Worm (Caenorhabditis elegans) whole organism, L1 larva: ENCODE measurements around the gene drd-5.

Experiments
- C04F5.9 ChIP-seq: sonication (generic microtip); optimal IDR thresholded peaks from 2 replicates; lab custom pipeline; 2016; ENCODE audit warnings: missing genetic modification characterization, missing compliant biosample characterization
- aha-1 ChIP-seq: fragments of 150-350 bp; optimal IDR thresholded peaks from 2 replicates; lab custom pipeline; 2014; ENCODE audit warnings: missing biosample characterization, missing genetic modification characterization
- alr-1 ChIP-seq: fragments of 200-800 bp; sonication (Bioruptor generic); optimal IDR thresholded peaks from 2 replicates; lab custom pipeline; 2018; ENCODE audit warnings: borderline replicate concordance, mild to moderate bottlenecking, missing genetic modification characterization, missing compliant biosample characterization
- ama-1 ChIP-seq: fragments of 150-350 bp; optimal IDR thresholded peaks from 2 replicates; lab custom pipeline; 2014
- blmp-1 ChIP-seq: fragments of 150-350 bp; optimal IDR thresholded peaks from 2 replicates; lab custom pipeline; 2014; ENCODE audit warnings: missing biosample characterization, missing genetic modification characterization
- ceh-63 ChIP-seq: fragments of 200-800 bp; sonication (Bioruptor generic); optimal IDR thresholded peaks from 2 replicates; lab custom pipeline; 2018; ENCODE audit warnings: mild to moderate bottlenecking, missing genetic modification characterization, missing compliant biosample characterization
- ceh-8 ChIP-seq: fragments of 200-800 bp; sonication (Bioruptor generic); optimal IDR thresholded peaks from 2 replicates; lab custom pipeline; 2018; ENCODE audit warnings: mild to moderate bottlenecking, missing genetic modification characterization, moderate library complexity, missing compliant biosample characterization
- ceh-82 ChIP-seq, 3 experiments: fragments of 150-350 bp in 1 of 3; sonication (generic microtip) in 2 of 3; optimal IDR thresholded peaks; 2 replicates each; lab custom pipeline; 2014 to 2017; ENCODE audit warnings: missing biosample characterization in 3 of 3, missing genetic modification characterization in 3 of 3
- ceh-88 ChIP-seq: fragments of 200-800 bp; sonication (Bioruptor generic); IDR thresholded peaks from 2 replicates; pipeline ENCODE4 v1.3.6; 2022; ENCODE audit warnings: missing genetic modification characterization, missing compliant biosample characterization
- ces-1 ChIP-seq: fragments of 150-350 bp; optimal IDR thresholded peaks from 2 replicates; lab custom pipeline; 2014; ENCODE audit warnings: missing biosample characterization, missing genetic modification reagents, missing genetic modification characterization
- dpl-1 ChIP-seq, 3 experiments: fragments of 150-350 bp in 2 of 3; sonication (generic microtip) in 1 of 3; optimal IDR thresholded peaks; 2 replicates each; lab custom pipeline; 2014 to 2017; ENCODE audit warnings: missing biosample characterization in 3 of 3, missing genetic modification characterization in 3 of 3, missing genetic modification reagents in 3 of 3
- egl-13 ChIP-seq: sonication (generic microtip); optimal IDR thresholded peaks from 2 replicates; lab custom pipeline; 2016; ENCODE audit warnings: missing genotype, missing genetic modification reagents, missing genetic modification characterization, missing compliant biosample characterization
- ets-5 ChIP-seq: fragments of 200-800 bp; sonication (Bioruptor generic); IDR thresholded peaks from 2 replicates; pipeline ENCODE4 v1.3.6; 2022; ENCODE audit warnings: missing genetic modification characterization, missing compliant biosample characterization
- fos-1 ChIP-seq: fragments of 150-350 bp; optimal IDR thresholded peaks from 2 replicates; lab custom pipeline; 2014; ENCODE audit warnings: missing biosample characterization, missing genetic modification characterization
- isw-1 ChIP-seq: fragments of 200-800 bp; sonication (Bioruptor generic); IDR thresholded peaks from 2 replicates; pipeline ENCODE4 v1.3.6; 2022; ENCODE audit warnings: missing genetic modification characterization, missing compliant biosample characterization
- lin-13 ChIP-seq: fragments of 150-350 bp; optimal IDR thresholded peaks from 2 replicates; lab custom pipeline; 2014; ENCODE audit warnings: missing biosample characterization, missing genetic modification reagents, missing genetic modification characterization
- lin-14 ChIP-seq: fragments of 200-800 bp; sonication (Bioruptor generic); optimal IDR thresholded peaks from 2 replicates; lab custom pipeline; 2018; ENCODE audit warnings: mild to moderate bottlenecking, missing genetic modification characterization, moderate library complexity, missing compliant biosample characterization
- lsy-2 ChIP-seq, 2 experiments: fragments of 150-350 bp; optimal IDR thresholded peaks; 2 replicates each; lab custom pipeline; 2014; ENCODE audit warnings: missing biosample characterization in 2 of 2, missing genetic modification characterization in 2 of 2
- nhr-12 ChIP-seq: sonication (generic microtip); optimal IDR thresholded peaks from 2 replicates; lab custom pipeline; 2017; ENCODE audit warnings: missing biosample characterization, missing genetic modification characterization
- nhr-19 ChIP-seq: fragments of 200-800 bp; sonication (Bioruptor generic); conservative IDR thresholded peaks from 2 replicates; pipeline ENCODE4 v1.3.6; 2022; ENCODE audit warnings: missing genetic modification characterization, missing compliant biosample characterization
- nhr-28 ChIP-seq: fragments of 150-350 bp; optimal IDR thresholded peaks from 2 replicates; lab custom pipeline; 2014; ENCODE audit warnings: missing biosample characterization, missing genetic modification characterization
- nhr-47 ChIP-seq: sonication (generic microtip); optimal IDR thresholded peaks from 2 replicates; lab custom pipeline; 2016; ENCODE audit warnings: mild to moderate bottlenecking, missing genetic modification characterization, moderate library complexity, missing compliant biosample characterization
- nhr-71 ChIP-seq: sonication (generic microtip); optimal IDR thresholded peaks from 2 replicates; lab custom pipeline; 2016; ENCODE audit warnings: mild to moderate bottlenecking, missing genetic modification characterization, moderate library complexity, missing compliant biosample characterization
- nhr-77 ChIP-seq: fragments of 150-350 bp; optimal IDR thresholded peaks from 2 replicates; lab custom pipeline; 2014; ENCODE audit warnings: missing biosample characterization, missing genetic modification characterization
- nhr-84 ChIP-seq: sonication (generic microtip); optimal IDR thresholded peaks from 2 replicates; lab custom pipeline; 2017; ENCODE audit warnings: missing biosample characterization, missing genetic modification characterization
- nhr-90 ChIP-seq: sonication (generic microtip); optimal IDR thresholded peaks from 2 replicates; lab custom pipeline; 2016; ENCODE audit warnings: mild to moderate bottlenecking, missing genetic modification characterization, missing compliant biosample characterization; ENCODE audit not compliant: poor library complexity
- pag-3 ChIP-seq: sonication (generic microtip); optimal IDR thresholded peaks from 2 replicates; lab custom pipeline; 2017; ENCODE audit warnings: missing genetic modification characterization, mild to moderate bottlenecking, missing compliant biosample characterization, antibody characterized with exemption, borderline replicate concordance; ENCODE audit not compliant: insufficient read depth
- pax-3 ChIP-seq: fragments of 200-800 bp; sonication (Bioruptor generic); optimal IDR thresholded peaks from 2 replicates; lab custom pipeline; 2018; ENCODE audit warnings: mild to moderate bottlenecking, missing genetic modification characterization, moderate library complexity, missing compliant biosample characterization
- skn-1 ChIP-seq: fragments of 150-350 bp; optimal IDR thresholded peaks from 2 replicates; lab custom pipeline; 2014; ENCODE audit warnings: missing biosample characterization, missing genetic modification characterization
- snpc-4 ChIP-seq: fragments of 150-350 bp; optimal IDR thresholded peaks from 2 replicates; lab custom pipeline; 2014; ENCODE audit warnings: missing biosample characterization, missing genetic modification characterization
- sox-4 ChIP-seq: sonication (generic microtip); optimal IDR thresholded peaks from 2 replicates; lab custom pipeline; 2016; ENCODE audit warnings: missing genetic modification characterization, missing compliant biosample characterization
- sup-37 ChIP-seq: fragments of 200-800 bp; sonication (Bioruptor generic); optimal IDR thresholded peaks from 2 replicates; lab custom pipeline; 2018; ENCODE audit warnings: mild to moderate bottlenecking, missing genetic modification characterization, missing compliant biosample characterization
- swsn-7 ChIP-seq: sonication (generic microtip); optimal IDR thresholded peaks from 2 replicates; lab custom pipeline; 2016; ENCODE audit warnings: missing genetic modification characterization, missing compliant biosample characterization
- tbx-2 ChIP-seq: sonication (generic microtip); optimal IDR thresholded peaks from 2 replicates; lab custom pipeline; 2016; ENCODE audit warnings: missing genetic modification characterization, missing compliant biosample characterization
- unc-130 ChIP-seq: fragments of 150-350 bp; optimal IDR thresholded peaks from 2 replicates; lab custom pipeline; 2017; ENCODE audit warnings: missing biosample characterization, missing genetic modification characterization, inconsistent platforms
- unc-62 ChIP-seq: fragments of 150-350 bp; optimal IDR thresholded peaks from 2 replicates; lab custom pipeline; 2014; ENCODE audit warnings: missing biosample characterization, missing genetic modification reagents, missing genetic modification characterization
- unc-86 ChIP-seq: sonication (generic microtip); optimal IDR thresholded peaks from 2 replicates; lab custom pipeline; 2016; ENCODE audit warnings: missing genetic modification characterization, missing compliant biosample characterization
- unc-98 ChIP-seq: fragments of 200-800 bp; sonication (Bioruptor generic); IDR thresholded peaks from 2 replicates; pipeline ENCODE4 v1.3.6; 2022; ENCODE audit warnings: missing genetic modification characterization, missing compliant biosample characterization
- vab-15 ChIP-seq: sonication (generic microtip); optimal IDR thresholded peaks from 2 replicates; lab custom pipeline; 2017; ENCODE audit warnings: missing genotype, mild to moderate bottlenecking, missing genetic modification characterization, missing compliant biosample characterization
- ztf-11 ChIP-seq, 2 experiments: sonication (generic microtip); optimal IDR thresholded peaks; 2 replicates each; lab custom pipeline; 2016 to 2017; ENCODE audit warnings: missing genetic modification characterization in 2 of 2, missing biosample characterization in 1 of 2, missing compliant biosample characterization in 1 of 2

Gene drd-5

ce11 chrX:8346248-8346647, at the start of gene drd-5:
drd-5 (minus strand) TSS chrX:8346348.
- TF ChIP-seq nhr-28 (no peak), dpl-1 (GFP tag; optimal IDR thresholded peaks at IDR 0.05; lab: Kevin White, UChicago) (no peak), nhr-71 (tag; lab: Kevin White, UChicago) (no peak), ceh-8 (GFP tag; lab: Kevin White, UChicago) (no peak), tbx-2 (tag; lab: Kevin White, UChicago) (no peak), pag-3 (no peak), nhr-47 (tag; lab: Kevin White, UChicago) (no peak), ama-1 (no peak)

DNA sequence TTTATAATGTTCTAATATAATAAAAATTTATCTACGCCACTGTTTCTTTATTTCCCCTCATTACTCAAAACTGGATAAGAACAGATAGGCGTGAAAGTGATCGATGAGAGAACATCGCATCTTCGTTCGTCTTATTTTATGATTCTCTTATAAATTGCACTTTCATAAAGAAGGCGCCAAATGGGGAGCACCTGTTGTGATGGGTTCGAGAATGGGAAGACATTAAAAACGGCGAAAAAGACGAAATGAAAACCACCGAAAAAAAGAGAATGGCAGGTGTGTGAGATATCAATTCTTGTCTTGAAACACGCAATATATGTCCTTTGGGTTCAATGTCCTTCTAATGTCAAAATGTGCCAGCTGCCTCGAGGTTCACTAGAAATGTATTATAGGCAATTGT, 48.1 kb upstream of the drd-5 start:
- TF ChIP-seq pag-3 (no peak), tbx-2 (tag; lab: Kevin White, UChicago) (peak; percentile 61), blmp-1 (peak; percentile 10), ztf-11 (tag; optimal IDR thresholded peaks at IDR 0.05; lab: Kevin White, UChicago) (peak in 1 of 2 experiments; percentile 68)

DNA sequence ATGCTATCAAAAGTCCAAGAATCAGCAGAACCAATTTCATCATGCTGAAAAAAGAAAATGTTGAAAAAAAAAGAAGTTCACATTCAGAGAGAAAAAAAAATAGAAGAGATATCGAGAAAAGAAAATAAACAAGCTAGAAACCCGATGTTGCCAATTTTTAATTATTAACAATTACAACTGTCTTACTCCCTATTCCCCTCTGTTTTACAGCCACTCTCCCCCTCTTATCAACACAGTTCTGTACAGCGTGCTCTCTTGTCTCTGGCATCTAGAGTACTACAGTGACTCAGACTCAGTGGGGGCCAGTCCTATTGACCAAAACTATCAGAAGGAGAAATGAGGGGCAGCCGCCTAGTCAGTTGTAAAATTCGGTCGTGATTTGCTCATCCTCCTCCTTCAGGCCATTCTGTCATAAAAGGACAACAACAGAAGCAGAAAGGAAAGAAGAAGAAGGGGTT, 46.4 kb upstream of the drd-5 start, which contains the start of gene wrk-1:
wrk-1 (minus strand) TSS at position 51 of the 458 bp plus-strand sequence.
- TF ChIP-seq unc-98 (GFP tag; lab: Robert Waterston, UW) (no peak), sox-4 (no peak), nhr-71 (tag; lab: Kevin White, UChicago) (no peak), ets-5 (GFP tag; lab: Robert Waterston, UW) (0 out of 2 replicates have a peak, but pooled peaks have one; percentile 20), vab-15 (no peak), unc-130 (tag; lab: Kevin White, UChicago) (no peak), alr-1 (no peak)

ce11 chrX:8391505-8391904, 45.4 kb upstream of the drd-5 start:
- TF ChIP-seq unc-62 (GFP tag; lab: Kevin White, UChicago) (no peak), nhr-84 (tag; lab: Kevin White, UChicago) (no peak), nhr-19 (GFP tag; lab: Robert Waterston, UW) (no peak), skn-1 (tag; lab: Kevin White, UChicago) (no peak), unc-130 (tag; lab: Kevin White, UChicago) (no peak), snpc-4 (no peak), sox-4 (no peak), ceh-88 (GFP tag; lab: Robert Waterston, UW) (no peak), egl-13 (tag; lab: Kevin White, UChicago) (no peak)
- TF ChIP-seq, all 84 proteins: peak for 0

DNA sequence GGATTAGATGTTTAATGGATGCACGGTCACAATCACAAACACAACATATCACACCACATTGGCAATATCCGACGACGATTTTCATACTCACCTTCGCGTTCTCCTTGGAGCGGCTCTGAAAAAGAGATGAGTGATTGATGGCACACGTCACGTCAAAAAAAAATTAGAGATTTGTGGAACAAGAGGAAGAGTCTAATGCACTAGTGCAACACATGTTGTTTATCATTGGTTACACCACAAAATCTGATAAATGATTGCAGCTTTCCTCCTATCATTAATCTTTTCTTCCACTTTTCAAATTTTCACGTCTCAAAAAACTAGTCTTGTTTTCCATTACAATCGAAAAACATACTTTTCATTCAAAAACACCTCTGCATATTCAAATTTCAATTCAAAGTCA, 44.4 kb upstream of the drd-5 start:
- TF ChIP-seq lin-14 (GFP tag; lab: Kevin White, UChicago) = peak; percentile 8
- TF ChIP-seq nhr-77 (tag; lab: Kevin White, UChicago) = no peak

DNA sequence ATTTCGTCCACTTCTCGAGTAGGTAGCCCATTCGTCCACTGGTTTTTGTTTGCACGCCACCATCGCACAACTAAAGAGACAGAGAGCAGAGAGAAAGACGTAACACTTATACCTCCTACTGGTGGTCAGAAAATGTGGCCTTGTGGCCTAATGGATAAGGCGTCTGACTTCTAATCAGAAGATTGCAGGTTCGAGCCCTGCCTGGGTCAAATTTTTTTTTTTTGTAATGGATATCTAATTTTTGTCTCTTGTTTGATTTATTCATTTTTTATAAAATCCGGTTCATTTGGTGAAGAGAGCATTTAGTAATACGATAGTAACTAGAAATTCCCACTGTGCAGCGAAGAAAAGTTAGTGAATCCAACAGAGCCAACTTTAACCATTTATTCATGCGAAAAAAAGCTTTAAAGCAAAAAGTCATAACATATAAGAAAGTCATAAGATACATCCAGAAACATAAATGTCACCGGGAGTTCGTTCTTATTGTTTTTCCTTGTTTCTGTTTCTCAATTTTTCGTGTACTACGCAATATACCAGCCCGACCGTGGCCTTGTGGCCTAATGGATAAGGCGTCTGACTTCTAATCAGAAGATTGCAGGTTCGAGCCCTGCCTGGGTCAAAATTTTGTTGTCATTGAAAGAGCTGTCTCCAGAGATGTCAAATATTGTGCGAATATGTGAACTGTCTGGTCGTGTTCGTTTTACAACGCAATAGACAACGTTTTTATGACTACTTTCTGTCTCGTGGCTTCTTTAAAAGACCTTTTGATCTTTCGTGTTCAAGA, 40.1 kb upstream of the drd-5 start:
- TF ChIP-seq ces-1 (GFP tag; lab: Kevin White, UChicago) = no peak
- no peak for TF ChIP-seq ama-1
- no peak for TF ChIP-seq pag-3
- TF ChIP-seq isw-1 (GFP tag; lab: Robert Waterston, UW) = no peak; the same call in 1 of the 2 replicates
- peak; percentile 15 to 35 (median 34) for TF ChIP-seq ceh-82 (tag; optimal IDR thresholded peaks at IDR 0.05; lab: Kevin White, UChicago)
- no peak for TF ChIP-seq aha-1 (tag; lab: Kevin White, UChicago)
- no peak for TF ChIP-seq sup-37
- TF ChIP-seq unc-86 (tag; lab: Kevin White, UChicago) = peak; percentile 13
- no peak for TF ChIP-seq pax-3 (tag; lab: Kevin White, UChicago)
- TF ChIP-seq lsy-2 (tag; optimal IDR thresholded peaks at IDR 0.05; lab: Kevin White, UChicago) = peak; percentile 49 to 57
- peak; percentile 64 for TF ChIP-seq swsn-7 (tag; lab: Kevin White, UChicago)
- peak; percentile 74 for TF ChIP-seq nhr-71 (tag; lab: Kevin White, UChicago)
- peak; percentile 40 for TF ChIP-seq egl-13 (tag; lab: Kevin White, UChicago)
- TF ChIP-seq unc-130 (tag; lab: Kevin White, UChicago) = no peak
- TF ChIP-seq fos-1 (tag; lab: Kevin White, UChicago) = peak; percentile 51
- no peak for TF ChIP-seq unc-62 (GFP tag; lab: Kevin White, UChicago)
- no peak for TF ChIP-seq nhr-12 (tag; lab: Kevin White, UChicago)
- no peak for TF ChIP-seq C04F5.9 (tag; lab: Kevin White, UChicago)
- TF ChIP-seq lin-13 = no peak
- peak; percentile 59 for TF ChIP-seq nhr-90 (tag; lab: Kevin White, UChicago)
- no peak for TF ChIP-seq ceh-63 (GFP tag; lab: Kevin White, UChicago)
- peak; percentile 62 for TF ChIP-seq lin-14 (GFP tag; lab: Kevin White, UChicago)
